Worm (Caenorhabditis elegans): ENCODE results near the gene C34E10.9.

C34E10.9 gene

DNA sequence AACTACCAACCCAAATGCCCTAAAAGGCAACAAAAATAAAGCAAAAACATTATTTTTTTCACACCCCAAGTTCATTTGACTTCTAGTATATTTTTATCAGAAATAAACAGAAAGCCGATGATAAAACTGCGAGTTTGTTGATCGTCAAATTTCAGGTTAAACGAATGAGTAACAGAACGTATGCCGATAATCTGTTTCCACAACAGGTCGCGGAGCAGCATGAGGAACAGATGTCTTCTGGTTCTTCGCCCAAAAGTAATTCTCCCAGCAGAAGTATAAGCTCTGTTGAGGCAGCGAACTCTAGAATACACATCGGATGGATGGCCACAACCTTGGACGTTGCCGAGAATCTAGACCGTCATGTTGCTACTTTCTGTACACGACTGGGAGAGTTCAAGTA is 32.8 kb downstream of the C34E10.9 start, which contains the start of gene prmt-5 (continued):
- TF ChIP-seq ZK185.1 (tag; optimal IDR thresholded peaks at IDR 0.05; ENCODE audit: poor library complexity, severe bottlenecking) = peak; percentile 42
- TF ChIP-seq snpc-1.3 (tag; optimal IDR thresholded peaks at IDR 0.05; ENCODE audit: insufficient read depth) = peak; percentile 68
- no peak for TF ChIP-seq ceh-40 (GFP tag; IDR thresholded peaks at IDR 0.05)
- TF ChIP-seq tbp1 (GFP tag; optimal IDR thresholded peaks at IDR 0.05) = peak; percentile 52
- no peak for TF ChIP-seq akir-1 (GFP tag; optimal IDR thresholded peaks at IDR 0.05)
- TF ChIP-seq Y53G8AR.9 (GFP tag; conservative IDR thresholded peaks at IDR 0.05) = peak; percentile 85
- TF ChIP-seq zfh-2 (GFP tag; conservative IDR thresholded peaks at IDR 0.05) = no peak
- peak; percentile 26 for TF ChIP-seq tbx-9 (tag; optimal IDR thresholded peaks at IDR 0.05; ENCODE audit: borderline replicate concordance)
- no peak for TF ChIP-seq F37B4.10 (GFP tag; IDR thresholded peaks at IDR 0.05)
- peak; percentile 93 for TF ChIP-seq chd-7 (tag; optimal IDR thresholded peaks at IDR 0.05)
- no peak for TF ChIP-seq egl-18 (GFP tag; IDR thresholded peaks at IDR 0.05)
- TF ChIP-seq hrde-1 (tag; optimal IDR thresholded peaks at IDR 0.05; ENCODE audit: borderline replicate concordance) = peak; percentile 84
- peak; percentile 97 for TF ChIP-seq F52B5.7 (tag; optimal IDR thresholded peaks at IDR 0.05)
- no peak; the same call in 1 of the 2 replicates for TF ChIP-seq C06A6.2 (GFP tag; conservative IDR thresholded peaks at IDR 0.05)
- no peak for TF ChIP-seq rec-8 (tag; optimal IDR thresholded peaks at IDR 0.05)
- no peak for TF ChIP-seq nhr-120 (GFP tag; IDR thresholded peaks at IDR 0.05)
- TF ChIP-seq mes-4 (tag; optimal IDR thresholded peaks at IDR 0.05) = no peak
- no peak for TF ChIP-seq lag-1 (GFP tag; IDR thresholded peaks at IDR 0.05)
- no peak for TF ChIP-seq ztf-28 (GFP tag; IDR thresholded peaks at IDR 0.05)
- no peak for TF ChIP-seq aptf-3 (GFP tag; IDR thresholded peaks at IDR 0.05)
- TF ChIP-seq dpl-1 (GFP tag; optimal IDR thresholded peaks at IDR 0.05) = no peak
- TF ChIP-seq Y95B8A.8 (GFP tag; IDR thresholded peaks at IDR 0.05) = peak; percentile 79; the same call in 1 of the 2 replicates
- peak; percentile 43 for TF ChIP-seq xnd-1 (tag; optimal IDR thresholded peaks at IDR 0.05)
- peak; percentile 95 for TF ChIP-seq dpff-1 (tag; optimal IDR thresholded peaks at IDR 0.05)
- TF ChIP-seq aptf-2 (GFP tag; conservative IDR thresholded peaks at IDR 0.05) = no peak
- no peak for TF ChIP-seq sptf-2 (GFP tag; optimal IDR thresholded peaks at IDR 0.05)
- no peak for TF ChIP-seq C17E4.6 (GFP tag; IDR thresholded peaks at IDR 0.05)
- TF ChIP-seq pha-4 (tag; optimal IDR thresholded peaks at IDR 0.05) = no peak
- TF ChIP-seq B0019.2 (GFP tag; conservative IDR thresholded peaks at IDR 0.05) = no peak
- no peak for TF ChIP-seq ztf-22 (GFP tag; optimal IDR thresholded peaks at IDR 0.05)
- no peak for TF ChIP-seq lsy-27 (tag; optimal IDR thresholded peaks at IDR 0.05; ENCODE audit: borderline replicate concordance, insufficient read depth)
- TF ChIP-seq attf-3 (GFP tag; conservative IDR thresholded peaks at IDR 0.05) = no peak
- TF ChIP-seq F39B2.1 (GFP tag; IDR thresholded peaks at IDR 0.05) = peak; percentile 64; the same call in 1 of the 2 replicates
- peak; percentile 89 for TF ChIP-seq tlf-1 (GFP tag; optimal IDR thresholded peaks at IDR 0.05)
- peak; percentile 37; the same call in 1 of the 2 replicates for TF ChIP-seq nfya-2 (GFP tag; IDR thresholded peaks at IDR 0.05)
- peak; percentile 96 for TF ChIP-seq F57C9.4 (tag; optimal IDR thresholded peaks at IDR 0.05)
- TF ChIP-seq dox-1 (GFP tag; IDR thresholded peaks at IDR 0.05) = peak; percentile 59
- no peak for TF ChIP-seq efl-1 (GFP tag; optimal IDR thresholded peaks at IDR 0.05)
- no peak for TF ChIP-seq F55B11.4 (tag; optimal IDR thresholded peaks at IDR 0.05; ENCODE audit: borderline replicate concordance, insufficient read depth)
- TF ChIP-seq Y79H2A.3 (GFP tag; conservative IDR thresholded peaks at IDR 0.05) = 0 out of 2 replicates have a peak, but pooled peaks have one; percentile 34
- no peak for TF ChIP-seq nhr-179 (tag; optimal IDR thresholded peaks at IDR 0.05)
- no peak for TF ChIP-seq ztf-6 (GFP tag; IDR thresholded peaks at IDR 0.05)
- peak; percentile 91 for TF ChIP-seq zim-3 (tag; optimal IDR thresholded peaks at IDR 0.05)
- TF ChIP-seq somi-1 (GFP tag; optimal IDR thresholded peaks at IDR 0.05) = peak; percentile 20
- peak; percentile 91 for TF ChIP-seq athp-1 (tag; optimal IDR thresholded peaks at IDR 0.05)
- no peak for TF ChIP-seq bed-2 (GFP tag; IDR thresholded peaks at IDR 0.05)
- peak in 1 of 3 experiments; percentile 22 for TF ChIP-seq lin-35 (GFP tag; optimal IDR thresholded peaks at IDR 0.05)
- peak; percentile 44 for TF ChIP-seq lsl-1 (GFP tag; optimal IDR thresholded peaks at IDR 0.05)
